Fruit fly (Drosophila melanogaster) whole organism, pupa: Measurements from ENCODE around the gene CG14355.

ENCODE experiments used
- CG10348 ChIP-seq: fragments of 200-800 bp; sonication (Bioruptor generic); IDR thresholded peaks from 2 replicates; pipeline ENCODE4 v1.3.6; 2022; ENCODE audit warnings: missing biosample characterization, missing genetic modification characterization
- CG12605 ChIP-seq: fragments of 200-800 bp; sonication (Bioruptor generic); IDR thresholded peaks from 2 replicates; pipeline ENCODE4 v1.3.6; 2022; ENCODE audit warnings: missing biosample characterization, missing genetic modification characterization
- CG14655 ChIP-seq: fragments of 200-800 bp; sonication (Bioruptor generic); optimal IDR thresholded peaks from 3 replicates; lab custom pipeline; 2017; ENCODE audit warnings: mild to moderate bottlenecking, missing biosample characterization, missing genetic modification reagents, missing genetic modification characterization
- CG17806 ChIP-seq: fragments of 200-800 bp; sonication (Bioruptor generic); optimal IDR thresholded peaks from 2 replicates; lab custom pipeline; 2018; ENCODE audit warnings: missing biosample characterization, mild to moderate bottlenecking, missing genetic modification characterization, moderate library complexity
- D1 ChIP-seq: fragments of 200-800 bp; sonication (Bioruptor generic); optimal IDR thresholded peaks from 2 replicates; lab custom pipeline; 2018; ENCODE audit warnings: missing biosample characterization, mild to moderate bottlenecking, missing genetic modification characterization, moderate library complexity
- Ets98B ChIP-seq: fragments of 200-800 bp; sonication (Bioruptor generic); IDR thresholded peaks from 2 replicates; pipeline ENCODE4 v1.3.6; 2022; ENCODE audit warnings: missing biosample characterization, missing genetic modification characterization
- Pif1A ChIP-seq: fragments of 200-800 bp; sonication (Bioruptor generic); optimal IDR thresholded peaks from 3 replicates; lab custom pipeline; 2016; ENCODE audit warnings: missing biosample characterization, missing genetic modification characterization
- rn ChIP-seq: fragments of 200-800 bp; sonication (Bioruptor generic); IDR thresholded peaks from 2 replicates; pipeline ENCODE4 v1.3.6; 2022; ENCODE audit warnings: missing biosample characterization, missing genetic modification characterization

dm6 chr3R:14098527-14099109 lies 53.1 kb downstream of the CG14355 start:
- TF ChIP-seq rn (GFP tag; lab: Robert Waterston, UW) (no peak), Ets98B (GFP tag; lab: Robert Waterston, UW) (0 out of 2 replicates have a peak, but pooled peaks have one; percentile 18), D1 (no peak), CG10348 (GFP tag; lab: Robert Waterston, UW) (no peak), CG12605 (GFP tag; lab: Robert Waterston, UW) (no peak), CG17806 (tag; lab: Kevin White, UChicago) (no peak), Pif1A (GFP tag; lab: Kevin White, UChicago) (no peak), CG14655 (no peak)
